Fruit fly (Drosophila melanogaster) whole organism, wandering third instar larva: Measurements from ENCODE around the gene CG18480.

Source experiments
- CG32264 ChIP-seq: fragments of 200-800 bp; sonication (Bioruptor generic); optimal IDR thresholded peaks from 2 replicates; lab custom pipeline; 2016; ENCODE audit warnings: missing biosample characterization, missing genetic modification characterization
- CrebA ChIP-seq: fragments of 200-800 bp; sonication (Bioruptor generic); optimal IDR thresholded peaks from 2 replicates; lab custom pipeline; 2016; ENCODE audit warnings: missing biosample characterization, mild to moderate bottlenecking, missing genetic modification characterization, borderline replicate concordance
- Dfd ChIP-seq: fragments of >200 bp; optimal IDR thresholded peaks from 2 replicates; lab custom pipeline; 2017; ENCODE audit warnings: missing biosample characterization, missing genetic modification characterization
- Dif ChIP-seq: fragments of 200-275, 200-300 bp; sonication (Bioruptor generic); optimal IDR thresholded peaks from 2 replicates; lab custom pipeline; 2018; ENCODE audit warnings: missing biosample characterization, missing genetic modification characterization; ENCODE audit not compliant: partially characterized antibody
- GATAd ChIP-seq: sonication (Bioruptor generic); optimal IDR thresholded peaks from 2 replicates; lab custom pipeline; 2016; ENCODE audit warnings: missing biosample characterization, missing genetic modification characterization
- HLH106 ChIP-seq: fragments of 200-800 bp; optimal IDR thresholded peaks from 3 replicates; lab custom pipeline; 2019; ENCODE audit warnings: missing biosample characterization, mild to moderate bottlenecking, missing genetic modification characterization, moderate library complexity
- Hnf4 ChIP-seq: fragments of 200-800 bp; sonication (Bioruptor generic); optimal IDR thresholded peaks from 2 replicates; lab custom pipeline; 2016; ENCODE audit warnings: missing biosample characterization, mild to moderate bottlenecking, missing genetic modification characterization
- Hr78 ChIP-seq: fragments of >200 bp; optimal IDR thresholded peaks from 2 replicates; lab custom pipeline; 2017; ENCODE audit warnings: missing biosample characterization, missing genetic modification characterization
- Hr83 ChIP-seq: fragments of 200-300 bp; sonication (Bioruptor generic); optimal IDR thresholded peaks from 2 replicates; lab custom pipeline; 2016; ENCODE audit warnings: missing biosample characterization, mild to moderate bottlenecking, missing genetic modification characterization, moderate library complexity; ENCODE audit not compliant: poor library complexity, severe bottlenecking
- Jra ChIP-seq: sonication (Bioruptor generic); optimal IDR thresholded peaks from 2 replicates; lab custom pipeline; 2016; ENCODE audit warnings: missing biosample characterization, missing genetic modification characterization
- Mio ChIP-seq: sonication (Bioruptor generic); optimal IDR thresholded peaks from 2 replicates; lab custom pipeline; 2016; ENCODE audit warnings: missing biosample characterization, missing genetic modification characterization
- N ChIP-seq: fragments of >200 bp; optimal IDR thresholded peaks from 2 replicates; lab custom pipeline; 2018; ENCODE audit warnings: missing biosample characterization, missing external identifiers, missing genetic modification characterization
- OdsH ChIP-seq: fragments of 200-800 bp; sonication (Bioruptor generic); optimal IDR thresholded peaks from 2 replicates; lab custom pipeline; 2016; ENCODE audit warnings: missing biosample characterization, mild to moderate bottlenecking, missing genetic modification characterization
- Rel ChIP-seq, 2 experiments: fragments of 200-800 bp; sonication (Bioruptor generic) in 1 of 2; optimal IDR thresholded peaks; 2 replicates in 1 of 2; 3 replicates in 1 of 2; lab custom pipeline; 2016 to 2019; ENCODE audit warnings: mild to moderate bottlenecking in 2 of 2, missing biosample characterization in 2 of 2, missing genetic modification characterization in 2 of 2, moderate library complexity in 1 of 2
- Sp1 ChIP-seq: fragments of 200-800 bp; sonication (Bioruptor generic); optimal IDR thresholded peaks from 3 replicates; lab custom pipeline; 2019; ENCODE audit warnings: missing biosample characterization, mild to moderate bottlenecking, missing genetic modification characterization, moderate library complexity
- Vsx2 ChIP-seq: fragments of 200-300, 225-300 bp; sonication (Bioruptor generic); optimal IDR thresholded peaks from 2 replicates; lab custom pipeline; 2018; ENCODE audit warnings: missing biosample characterization, missing genetic modification characterization; ENCODE audit not compliant: partially characterized antibody
- br ChIP-seq: fragments of 200-800 bp; sonication (Bioruptor generic); optimal IDR thresholded peaks from 2 replicates; lab custom pipeline; 2016; ENCODE audit warnings: missing biosample characterization, missing genetic modification characterization
- brk ChIP-seq: fragments of 200-800 bp; sonication (Bioruptor generic); optimal IDR thresholded peaks from 2 replicates; lab custom pipeline; 2016; ENCODE audit warnings: missing biosample characterization, mild to moderate bottlenecking, missing genetic modification characterization
- dl ChIP-seq, 2 experiments: fragments of 175-275, 200-275 bp in 1 of 2; fragments of 200-275 bp in 1 of 2; sonication (Bioruptor generic); optimal IDR thresholded peaks; lab custom pipeline; 2018; ENCODE audit warnings: mild to moderate bottlenecking in 2 of 2, missing biosample characterization in 2 of 2, missing genetic modification characterization in 2 of 2, moderate library complexity in 2 of 2; ENCODE audit not compliant: partially characterized antibody in 2 of 2, insufficient read depth in 1 of 2
- dmrt93B ChIP-seq: fragments of 200-800 bp; sonication (Bioruptor generic); optimal IDR thresholded peaks from 2 replicates; lab custom pipeline; 2018; ENCODE audit warnings: missing biosample characterization, mild to moderate bottlenecking, missing genetic modification characterization
- dsf ChIP-seq: sonication (Bioruptor generic); optimal IDR thresholded peaks from 2 replicates; lab custom pipeline; 2016; ENCODE audit warnings: missing biosample characterization, missing genetic modification characterization, borderline replicate concordance
- ey ChIP-seq: fragments of 200-800 bp; sonication (Bioruptor generic); optimal IDR thresholded peaks from 2 replicates; lab custom pipeline; 2016; ENCODE audit warnings: missing biosample characterization, missing genetic modification characterization
- foxo ChIP-seq, 2 experiments: fragments of 200-800 bp; sonication (Bioruptor generic); optimal IDR thresholded peaks; 2 replicates in 1 of 2; 3 replicates in 1 of 2; lab custom pipeline; 2016 to 2017; ENCODE audit warnings: missing biosample characterization in 2 of 2, missing genetic modification characterization in 2 of 2
- h ChIP-seq: fragments of 200-800 bp; sonication (Bioruptor generic); optimal IDR thresholded peaks from 3 replicates; lab custom pipeline; 2016; ENCODE audit warnings: missing biosample characterization, mild to moderate bottlenecking, missing genetic modification characterization
- jim ChIP-seq: fragments of 175-275, 200-325 bp; sonication (Bioruptor generic); optimal IDR thresholded peaks from 2 replicates; lab custom pipeline; 2016; ENCODE audit warnings: missing biosample characterization, mild to moderate bottlenecking, missing genetic modification characterization
- lola ChIP-seq: fragments of >200 bp; optimal IDR thresholded peaks from 2 replicates; lab custom pipeline; 2017; ENCODE audit warnings: missing biosample characterization, missing genetic modification characterization
- pan ChIP-seq: fragments of >200 bp; optimal IDR thresholded peaks from 2 replicates; lab custom pipeline; 2017
- psq ChIP-seq: fragments of 200-800 bp; sonication (Bioruptor generic); optimal IDR thresholded peaks from 3 replicates; lab custom pipeline; 2017; ENCODE audit warnings: missing biosample characterization, mild to moderate bottlenecking, missing genetic modification characterization, moderate library complexity
- sv ChIP-seq: fragments of 200-800 bp; sonication (Bioruptor generic); optimal IDR thresholded peaks from 3 replicates; lab custom pipeline; 2016; ENCODE audit warnings: missing biosample characterization, missing genetic modification characterization
- tai ChIP-seq: sonication (Bioruptor generic); optimal IDR thresholded peaks from 2 replicates; lab custom pipeline; 2016; ENCODE audit warnings: missing biosample characterization, missing genetic modification characterization
- usp ChIP-seq: fragments of >200 bp; optimal IDR thresholded peaks from 2 replicates; lab custom pipeline; 2017; ENCODE audit warnings: missing biosample characterization, missing genetic modification characterization
- woc ChIP-seq: sonication (Bioruptor generic); optimal IDR thresholded peaks from 2 replicates; lab custom pipeline; 2016; ENCODE audit warnings: missing biosample characterization, mild to moderate bottlenecking, missing genetic modification characterization

Gene CG18480

dm6 chr2L:15611669-15612308, 18.0 kb upstream of the CG18480 start, which contains the start of gene CG15255:
Gene CG15255 (minus strand): TSS chr2L:15611719.
- TF ChIP-seq h (GFP tag; lab: Kevin White, UChicago) = peak; percentile 35
- TF ChIP-seq dsf (GFP tag; lab: Kevin White, UChicago) = no peak
- no peak for TF ChIP-seq Rel (GFP tag; optimal IDR thresholded peaks at IDR 0.05; lab: Kevin White, UChicago)
- TF ChIP-seq Rel (tag; optimal IDR thresholded peaks at IDR 0.05; lab: Kevin White, UChicago) = peak; percentile 93

- TF ChIP-seq ey (GFP tag; lab: Kevin White, UChicago) (no peak), sv (GFP tag; lab: Kevin White, UChicago) (no peak), GATAd (no peak), Sp1 (GFP tag; lab: Kevin White, UChicago) (no peak), Vsx2 (GFP tag; lab: Kevin White, UChicago) (no peak), Hnf4 (GFP tag; lab: Kevin White, UChicago) (no peak), brk (no peak), foxo (GFP tag; optimal IDR thresholded peaks at IDR 0.05; lab: Kevin White, UChicago) (no peak), dmrt93B (GFP tag; lab: Kevin White, UChicago) (no peak), CG32264 (GFP tag; lab: Kevin White, UChicago) (no peak), CrebA (no peak), psq (no peak), br (no peak), usp (no peak), lola (no peak)
Measured at dm6 chr2L:15613285-15613912, 16.4 kb upstream of the CG18480 start, which contains the start of gene Semp1. Gene Semp1 (minus strand): TSS chr2L:15613335.

DNA sequence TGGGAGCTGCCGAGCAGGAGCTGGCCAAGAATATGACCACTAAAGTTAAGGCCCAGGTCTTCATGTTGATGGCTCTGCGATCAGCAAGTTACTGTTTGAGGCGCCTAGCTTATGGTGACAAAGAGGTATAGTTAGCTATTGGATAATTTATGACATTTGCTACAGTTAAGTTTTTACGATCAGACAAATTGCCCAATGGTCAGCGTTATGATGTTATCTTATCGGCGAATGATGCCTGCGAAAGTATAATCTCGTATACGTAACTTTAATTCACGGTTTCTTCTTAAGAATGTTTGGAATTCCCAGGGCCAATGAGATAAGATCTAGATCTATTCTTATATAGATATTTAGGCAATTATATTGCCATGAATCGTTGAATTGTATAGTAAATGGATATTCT, 15.1 kb upstream of the CG18480 start, which contains the start of gene CG15254:
Gene CG15254, minus strand, starts transcription at position 101 of the 400 bp plus-strand sequence.
- no peak for TF ChIP-seq N
- no peak for TF ChIP-seq OdsH
- TF ChIP-seq dl (GFP tag; optimal IDR thresholded peaks at IDR 0.05; lab: Kevin White, UChicago; ENCODE audit: insufficient read depth in 1 of 2, partially characterized antibody in 2 of 2) = no peak
- TF ChIP-seq Hr83 (GFP tag; lab: Kevin White, UChicago) = no peak
- TF ChIP-seq Jra (GFP tag; lab: Kevin White, UChicago) = no peak
- no peak for TF ChIP-seq dsf (GFP tag; lab: Kevin White, UChicago)
- TF ChIP-seq CrebA = no peak
- TF ChIP-seq, all 38 proteins: peak for 0

- no peak for TF ChIP-seq Jra (GFP tag; lab: Kevin White, UChicago)
- TF ChIP-seq jim (GFP tag; lab: Kevin White, UChicago) = no peak
- no peak for TF ChIP-seq pan (lab: Kevin White, UChicago)
- TF ChIP-seq Hnf4 (GFP tag; lab: Kevin White, UChicago) = no peak
- no peak for TF ChIP-seq br
- TF ChIP-seq Mio (GFP tag; lab: Kevin White, UChicago) = no peak
- no peak for TF ChIP-seq h (GFP tag; lab: Kevin White, UChicago)
- no peak for TF ChIP-seq Hr78
- TF ChIP-seq Dif (GFP tag; lab: Kevin White, UChicago) = no peak
- no peak for TF ChIP-seq Hr83 (GFP tag; lab: Kevin White, UChicago)
- no peak for TF ChIP-seq tai
- no peak for TF ChIP-seq brk
- no peak for TF ChIP-seq woc (GFP tag; lab: Kevin White, UChicago)
- TF ChIP-seq HLH106 (tag; lab: Kevin White, UChicago) = no peak
- no peak for TF ChIP-seq Dfd
Measured at dm6 chr2L:15616251-15616650, 13.6 kb upstream of the CG18480 start, which contains the start of gene CG15253. Gene CG15253 (minus strand): TSS chr2L:15616351.
